Worm (Caenorhabditis elegans) whole organism, L2 larva: ENCODE data around the gene B0410.3.

Experiments
- mab-5 ChIP-seq: fragments of 150-350 bp; optimal IDR thresholded peaks from 2 replicates; lab custom pipeline; 2014; ENCODE audit warnings: missing biosample characterization, missing genetic modification characterization
- nhr-237 ChIP-seq: fragments of 150-350 bp; optimal IDR thresholded peaks from 2 replicates; lab custom pipeline; 2014; ENCODE audit warnings: missing biosample characterization, missing genetic modification characterization

DNA sequence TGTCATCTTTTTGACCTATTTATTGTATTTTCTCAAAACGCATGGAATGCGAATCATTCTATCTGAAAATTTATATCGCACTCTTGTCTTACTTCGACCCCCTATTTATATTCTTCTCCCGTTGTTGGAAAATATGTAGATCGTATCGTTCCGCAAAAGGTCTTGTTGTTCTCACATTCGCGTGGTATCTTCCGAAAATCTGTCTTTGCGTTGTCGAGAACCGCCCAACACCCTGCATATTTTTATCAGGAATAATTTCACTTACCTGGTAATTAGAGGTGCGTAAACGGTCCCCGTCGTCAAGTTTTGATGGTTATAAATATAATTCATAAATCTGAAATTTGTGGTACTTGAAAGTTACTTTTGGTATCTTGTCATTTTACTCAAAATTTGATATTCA lies 11.6 kb upstream of the B0410.3 start:
- TF ChIP-seq mab-5 (no peak), nhr-237 (tag; lab: Kevin White, UChicago) (no peak)
